Worm (Caenorhabditis elegans) whole organism, L3 larva: ENCODE measurements around the gene C03G6.21.

Experiments used
- R02D3.7 ChIP-seq: fragments of 150-350 bp; optimal IDR thresholded peaks from 2 replicates; lab custom pipeline; 2014; ENCODE audit warnings: missing biosample characterization, missing genetic modification characterization
- ama-1 ChIP-seq: fragments of 150-350 bp; optimal IDR thresholded peaks from 2 replicates; lab custom pipeline; 2018
- ceh-16 ChIP-seq: sonication (generic microtip); optimal IDR thresholded peaks from 2 replicates; lab custom pipeline; 2017; ENCODE audit warnings: missing biosample characterization, missing genetic modification characterization
- ceh-28 ChIP-seq: fragments of 150-350 bp; optimal IDR thresholded peaks from 2 replicates; lab custom pipeline; 2014; ENCODE audit warnings: missing biosample characterization, missing genetic modification reagents, missing genetic modification characterization
- ceh-82 ChIP-seq: fragments of 150-350 bp; optimal IDR thresholded peaks from 2 replicates; lab custom pipeline; 2014; ENCODE audit warnings: missing biosample characterization, missing genetic modification characterization
- ceh-9 ChIP-seq: sonication (generic microtip); optimal IDR thresholded peaks from 2 replicates; lab custom pipeline; 2018; ENCODE audit warnings: missing biosample characterization, missing genetic modification characterization
- egl-27 ChIP-seq: sonication (generic microtip); optimal IDR thresholded peaks from 4 replicates; lab custom pipeline; 2017; ENCODE audit warnings: missing biosample characterization, missing genetic modification reagents, missing genetic modification characterization
- egl-5 ChIP-seq: fragments of 150-350 bp; optimal IDR thresholded peaks from 2 replicates; lab custom pipeline; 2017; ENCODE audit warnings: missing biosample characterization, missing genetic modification reagents, missing genetic modification characterization, inconsistent platforms
- elt-1 ChIP-seq: fragments of 150-350 bp; optimal IDR thresholded peaks from 2 replicates; lab custom pipeline; 2014; ENCODE audit warnings: missing biosample characterization, missing genetic modification characterization
- elt-2 ChIP-seq: sonication (generic microtip); optimal IDR thresholded peaks from 2 replicates; lab custom pipeline; 2016; ENCODE audit warnings: missing genetic modification reagents, mild to moderate bottlenecking, missing genetic modification characterization, missing compliant biosample characterization
- elt-3 ChIP-seq, 3 experiments: fragments of 150-350 bp in 1 of 3; sonication (generic microtip) in 2 of 3; optimal IDR thresholded peaks; 2 replicates in 2 of 3; 4 replicates in 1 of 3; lab custom pipeline; 2014 to 2017; ENCODE audit warnings: missing biosample characterization in 3 of 3, missing genetic modification characterization in 3 of 3
- fkh-10 ChIP-seq: sonication (generic microtip); optimal IDR thresholded peaks from 2 replicates; lab custom pipeline; 2017; ENCODE audit warnings: missing biosample characterization, missing genetic modification reagents, missing genetic modification characterization
- fkh-2 ChIP-seq: fragments of 150-350 bp; optimal IDR thresholded peaks from 2 replicates; lab custom pipeline; 2014; ENCODE audit warnings: missing biosample characterization, missing genetic modification reagents, missing genetic modification characterization
- fos-1 ChIP-seq: fragments of 150-350 bp; optimal IDR thresholded peaks from 2 replicates; lab custom pipeline; 2014; ENCODE audit warnings: missing biosample characterization, missing genetic modification characterization
- jun-1 ChIP-seq: fragments of 150-350 bp; optimal IDR thresholded peaks from 2 replicates; lab custom pipeline; 2014; ENCODE audit warnings: missing biosample characterization, missing genetic modification reagents, missing genetic modification characterization
- lin-15B ChIP-seq: fragments of 150-350 bp; optimal IDR thresholded peaks from 2 replicates; lab custom pipeline; 2014; ENCODE audit warnings: missing biosample characterization, missing genetic modification characterization
- lin-39 ChIP-seq: fragments of 150-350 bp; optimal IDR thresholded peaks from 2 replicates; lab custom pipeline; 2018; ENCODE audit warnings: missing biosample characterization, missing genetic modification reagents, missing genetic modification characterization
- lsy-12 ChIP-seq: sonication (generic microtip); optimal IDR thresholded peaks from 2 replicates; lab custom pipeline; 2016; ENCODE audit warnings: mild to moderate bottlenecking, missing genetic modification characterization, missing compliant biosample characterization
- mml-1 ChIP-seq: fragments of 150-350 bp; sonication (generic microtip); optimal IDR thresholded peaks from 3 replicates; lab custom pipeline; 2014; ENCODE audit warnings: missing biosample characterization, missing genetic modification characterization
- nfya-1 ChIP-seq: sonication (generic microtip); optimal IDR thresholded peaks from 2 replicates; lab custom pipeline; 2017; ENCODE audit warnings: missing genetic modification characterization, mild to moderate bottlenecking, missing compliant biosample characterization, antibody characterized with exemption, moderate library complexity; ENCODE audit not compliant: insufficient read depth
- nhr-11 ChIP-seq: fragments of 150-350 bp; optimal IDR thresholded peaks from 2 replicates; lab custom pipeline; 2014; ENCODE audit warnings: missing biosample characterization, missing genetic modification characterization
- nhr-12 ChIP-seq: fragments of 150-350 bp; optimal IDR thresholded peaks from 2 replicates; lab custom pipeline; 2014; ENCODE audit warnings: missing biosample characterization, missing genetic modification characterization
- nhr-23 ChIP-seq: fragments of 150-350 bp; optimal IDR thresholded peaks from 2 replicates; lab custom pipeline; 2014; ENCODE audit warnings: missing biosample characterization, missing genetic modification reagents, missing genetic modification characterization
- nhr-237 ChIP-seq: fragments of 150-350 bp; optimal IDR thresholded peaks from 2 replicates; lab custom pipeline; 2014; ENCODE audit warnings: missing biosample characterization, missing genetic modification characterization
- nhr-25 ChIP-seq: sonication (generic microtip); optimal IDR thresholded peaks from 2 replicates; lab custom pipeline; 2017; ENCODE audit warnings: missing biosample characterization, missing genetic modification characterization
- nhr-43 ChIP-seq: sonication (generic microtip); optimal IDR thresholded peaks from 2 replicates; lab custom pipeline; 2016; ENCODE audit warnings: mild to moderate bottlenecking, missing genetic modification characterization, missing compliant biosample characterization; ENCODE audit not compliant: poor library complexity, severe bottlenecking
- nhr-67 ChIP-seq: fragments of 150-350 bp; optimal IDR thresholded peaks from 2 replicates; lab custom pipeline; 2014; ENCODE audit warnings: missing biosample characterization, missing genetic modification characterization
- nhr-76 ChIP-seq: fragments of 150-350 bp; sonication (generic microtip); optimal IDR thresholded peaks from 5 replicates; lab custom pipeline; 2014; ENCODE audit warnings: missing biosample characterization, missing genetic modification characterization
- nhr-77 ChIP-seq: fragments of 150-350 bp; optimal IDR thresholded peaks from 2 replicates; lab custom pipeline; 2014; ENCODE audit warnings: missing biosample characterization, missing genetic modification characterization
- pha-4 ChIP-seq: fragments of 150-350 bp; optimal IDR thresholded peaks from 2 replicates; lab custom pipeline; 2014; ENCODE audit warnings: missing biosample characterization, missing genetic modification reagents, missing genetic modification characterization
- pqm-1 ChIP-seq: fragments of 150-350 bp; optimal IDR thresholded peaks from 2 replicates; lab custom pipeline; 2017; ENCODE audit warnings: missing biosample characterization, missing genetic modification characterization, inconsistent platforms
- sea-2 ChIP-seq: fragments of 150-350 bp; sonication (generic microtip); optimal IDR thresholded peaks from 4 replicates; lab custom pipeline; 2014; ENCODE audit warnings: missing biosample characterization, missing genetic modification reagents, missing genetic modification characterization
- skn-1 ChIP-seq: fragments of 150-350 bp; optimal IDR thresholded peaks from 2 replicates; lab custom pipeline; 2014; ENCODE audit warnings: missing biosample characterization, missing genetic modification characterization
- snpc-4 ChIP-seq: fragments of 150-350 bp; optimal IDR thresholded peaks from 2 replicates; lab custom pipeline; 2014; ENCODE audit warnings: missing biosample characterization, missing genetic modification characterization
- tbx-2 ChIP-seq: sonication (generic microtip); optimal IDR thresholded peaks from 2 replicates; lab custom pipeline; 2016; ENCODE audit warnings: mild to moderate bottlenecking, missing genetic modification characterization, missing compliant biosample characterization
- unc-39 ChIP-seq: sonication (generic microtip); optimal IDR thresholded peaks from 4 replicates; lab custom pipeline; 2017; ENCODE audit warnings: missing biosample characterization, missing genetic modification characterization
- unc-62 ChIP-seq: fragments of 150-350 bp; sonication (generic microtip); optimal IDR thresholded peaks from 4 replicates; lab custom pipeline; 2014; ENCODE audit warnings: missing biosample characterization, missing genetic modification reagents, missing genetic modification characterization
- zag-1 ChIP-seq: fragments of 150-350 bp; optimal IDR thresholded peaks from 2 replicates; lab custom pipeline; 2014; ENCODE audit warnings: missing biosample characterization, missing genetic modification characterization
- ztf-11 ChIP-seq: fragments of 150-350 bp; optimal IDR thresholded peaks from 2 replicates; lab custom pipeline; 2014; ENCODE audit warnings: missing biosample characterization, missing genetic modification characterization
- ztf-4 ChIP-seq: fragments of 150-350 bp; optimal IDR thresholded peaks from 2 replicates; lab custom pipeline; 2014; ENCODE audit warnings: missing biosample characterization, missing genetic modification characterization

C03G6.21 gene

ce11 chrV:7356684-7357083 is at the start of gene C03G6.21:
Gene C03G6.21 (minus strand): TSS chrV:7356784.
- no peak for TF ChIP-seq fkh-10 (GFP tag; lab: Kevin White, UChicago)
- TF ChIP-seq nhr-25 (tag; lab: Kevin White, UChicago), result no peak
- no peak for TF ChIP-seq nfya-1 (tag; lab: Kevin White, UChicago)
- TF ChIP-seq jun-1 (tag; lab: Kevin White, UChicago), result no peak
- TF ChIP-seq nhr-237, result no peak
- TF ChIP-seq skn-1 (tag; lab: Kevin White, UChicago), result no peak
- no peak for TF ChIP-seq unc-62 (GFP tag; lab: Kevin White, UChicago)
- no peak for TF ChIP-seq nhr-76
- no peak for TF ChIP-seq ceh-82 (tag; lab: Kevin White, UChicago)
- TF ChIP-seq fkh-2 (tag; lab: Kevin White, UChicago), result no peak

ce11 chrV:7403501-7403900 is 46.9 kb upstream of the C03G6.21 start:
- no peak for TF ChIP-seq snpc-4 (tag; lab: Kevin White, UChicago)

ce11 chrV:7402355-7402754 is 45.8 kb upstream of the C03G6.21 start, which contains the start of gene srj-13:
Gene srj-13 (plus strand): TSS chrV:7402655.
- TF ChIP-seq zag-1 (tag; lab: Kevin White, UChicago) (no peak), pqm-1 (tag; lab: Kevin White, UChicago) (no peak), nhr-23 (no peak)

- TF ChIP-seq ztf-4 (tag; lab: Kevin White, UChicago) (no peak), snpc-4 (tag; lab: Kevin White, UChicago) (no peak), lsy-12 (tag; lab: Kevin White, UChicago) (no peak), elt-1 (tag; lab: Kevin White, UChicago) (no peak), pha-4 (tag; lab: Kevin White, UChicago) (no peak), ama-1 (lab: Kevin White, UChicago) (no peak), elt-3 (tag; optimal IDR thresholded peaks at IDR 0.05; lab: Kevin White, UChicago) (no peak), egl-5 (tag; lab: Kevin White, UChicago) (no peak), fkh-10 (GFP tag; lab: Kevin White, UChicago) (no peak), tbx-2 (tag; lab: Kevin White, UChicago) (no peak), nhr-77 (no peak)
Measured at ce11 chrV:7400588-7400987, 44.0 kb upstream of the C03G6.21 start, which contains the start of gene srx-60. Gene srx-60 (plus strand): TSS chrV:7400888.

ce11 chrV:7400095-7400494 is 43.5 kb upstream of the C03G6.21 start, which contains the start of gene cnc-9:
Gene cnc-9 (minus strand): TSS chrV:7400195.
- TF ChIP-seq ztf-4 (tag; lab: Kevin White, UChicago) (no peak), nhr-23 (no peak), R02D3.7 (no peak), egl-27 (tag; lab: Kevin White, UChicago) (no peak), fkh-10 (GFP tag; lab: Kevin White, UChicago) (no peak), sea-2 (GFP tag; lab: Kevin White, UChicago) (no peak), elt-2 (no peak), unc-39 (no peak)

ce11 chrV:7399202-7399601 is 42.6 kb upstream of the C03G6.21 start, which contains the start of gene gst-41:
Gene gst-41 (minus strand): TSS chrV:7399302.
- TF ChIP-seq lin-15B (tag; lab: Kevin White, UChicago) (no peak), fos-1 (tag; lab: Kevin White, UChicago) (no peak), elt-2 (no peak), jun-1 (tag; lab: Kevin White, UChicago) (no peak), tbx-2 (tag; lab: Kevin White, UChicago) (no peak), elt-1 (tag; lab: Kevin White, UChicago) (no peak), nhr-67 (tag; lab: Kevin White, UChicago) (no peak), lin-39 (tag; lab: Kevin White, UChicago) (no peak), nhr-25 (tag; lab: Kevin White, UChicago) (no peak), lsy-12 (tag; lab: Kevin White, UChicago) (no peak), nhr-43 (no peak), ceh-9 (tag; lab: Kevin White, UChicago) (no peak), ztf-11 (no peak), nhr-12 (tag; lab: Kevin White, UChicago) (no peak), nfya-1 (tag; lab: Kevin White, UChicago) (no peak), ceh-16 (tag; lab: Kevin White, UChicago) (no peak), mml-1 (no peak), nhr-11 (no peak), ceh-28 (tag; lab: Kevin White, UChicago) (no peak)
- TF ChIP-seq, all 47 proteins: peak for 0
